Fruit fly (Drosophila melanogaster) whole organism, embryonic: ENCODE results near the gene CG34301.

Experiments used
- B-H2 ChIP-seq: fragments of 200-800 bp; sonication (Bioruptor generic); optimal IDR thresholded peaks from 2 replicates; lab custom pipeline; 2018; ENCODE audit warnings: missing biosample characterization, mild to moderate bottlenecking, missing genetic modification characterization
- CG10321 ChIP-seq: fragments of 200-800 bp; sonication (Bioruptor generic); IDR thresholded peaks from 2 replicates; pipeline ENCODE4 v1.3.6; 2022; ENCODE audit warnings: missing biosample characterization, missing genetic modification characterization
- CG10979 ChIP-seq: fragments of 200-800 bp; sonication (Bioruptor generic); optimal IDR thresholded peaks from 2 replicates; lab custom pipeline; 2018; ENCODE audit warnings: missing biosample characterization, mild to moderate bottlenecking, missing genetic modification characterization, moderate library complexity
- CG12391 ChIP-seq: fragments of 200-800 bp; sonication (Bioruptor generic); optimal IDR thresholded peaks from 3 replicates; lab custom pipeline; 2018; ENCODE audit warnings: missing biosample characterization, mild to moderate bottlenecking, missing genetic modification characterization, moderate library complexity
- CG14050 ChIP-seq: fragments of 200-800 bp; sonication (Bioruptor generic); IDR thresholded peaks from 3 replicates; pipeline ENCODE4 v1.3.6; 2022; ENCODE audit warnings: missing biosample characterization, missing genetic modification characterization
- CG14860 ChIP-seq: fragments of 200-800 bp; sonication (Bioruptor generic); IDR thresholded peaks from 3 replicates; pipeline ENCODE4 v1.3.6; 2022; ENCODE audit warnings: missing biosample characterization, missing genetic modification characterization; ENCODE audit not compliant: partially characterized antibody
- CG14965 ChIP-seq: fragments of 200-800 bp; sonication (Bioruptor generic); optimal IDR thresholded peaks from 2 replicates; lab custom pipeline; 2016; ENCODE audit warnings: missing biosample characterization, missing genetic modification characterization, borderline replicate concordance
- CG15011 ChIP-seq: fragments of 200-800 bp; sonication (Bioruptor generic); optimal IDR thresholded peaks from 3 replicates; lab custom pipeline; 2018; ENCODE audit warnings: missing biosample characterization, mild to moderate bottlenecking, missing genetic modification characterization
- CG16813 ChIP-seq: fragments of 200-800 bp; sonication (Bioruptor generic); IDR thresholded peaks from 3 replicates; pipeline ENCODE4 v1.3.6; 2022; ENCODE audit warnings: missing biosample characterization, missing genetic modification characterization; ENCODE audit not compliant: partially characterized antibody
- CG18599 ChIP-seq: fragments of 200-800 bp; sonication (Bioruptor generic); optimal IDR thresholded peaks from 3 replicates; lab custom pipeline; 2017; ENCODE audit warnings: missing biosample characterization, missing genetic modification characterization, mild to moderate bottlenecking, moderate library complexity, missing genetic modification reagents
- CG2889 ChIP-seq: fragments of 200-800 bp; sonication (Bioruptor generic); IDR thresholded peaks from 3 replicates; pipeline ENCODE4 v1.3.6; 2022; ENCODE audit warnings: missing biosample characterization, missing genetic modification characterization
- CG31224 ChIP-seq: fragments of 200-800 bp; sonication (Bioruptor generic); IDR thresholded peaks from 2 replicates; pipeline ENCODE4 v1.3.6; 2022; ENCODE audit warnings: missing biosample characterization, missing genetic modification characterization
- CG5953 ChIP-seq: fragments of 200-800 bp; sonication (Bioruptor generic); IDR thresholded peaks from 2 replicates; pipeline ENCODE4 v1.3.6; 2022; ENCODE audit warnings: missing biosample characterization, missing genetic modification characterization
- CG6689 ChIP-seq: fragments of 200-800 bp; sonication (Bioruptor generic); IDR thresholded peaks from 2 replicates; pipeline ENCODE4 v1.3.6; 2022; ENCODE audit warnings: missing biosample characterization, missing genetic modification characterization
- CG7357 ChIP-seq: fragments of 200-800 bp; sonication (Bioruptor generic); IDR thresholded peaks from 3 replicates; pipeline ENCODE4 v1.3.6; 2022; ENCODE audit warnings: missing biosample characterization, missing genetic modification characterization
- CG8388 ChIP-seq: fragments of 200-800 bp; sonication (Bioruptor generic); optimal IDR thresholded peaks from 2 replicates; lab custom pipeline; 2019; ENCODE audit warnings: missing biosample characterization, mild to moderate bottlenecking, missing genetic modification characterization, moderate library complexity
- CG9609 ChIP-seq: fragments of 200-800 bp; sonication (Bioruptor generic); optimal IDR thresholded peaks from 3 replicates; lab custom pipeline; 2016; ENCODE audit warnings: missing biosample characterization, missing genetic modification characterization
- CG9797 ChIP-seq: fragments of 200-800 bp; sonication (Bioruptor generic); optimal IDR thresholded peaks from 3 replicates; lab custom pipeline; 2018; ENCODE audit warnings: missing biosample characterization, mild to moderate bottlenecking, missing genetic modification characterization
- CG9876 ChIP-seq: fragments of 200-800 bp; sonication (Bioruptor generic); optimal IDR thresholded peaks from 2 replicates; lab custom pipeline; 2016; ENCODE audit warnings: missing biosample characterization, missing genetic modification characterization
- CHES-1-like ChIP-seq: fragments of 200-800 bp; sonication (Bioruptor generic); optimal IDR thresholded peaks from 2 replicates; lab custom pipeline; 2016; ENCODE audit warnings: missing biosample characterization, missing genetic modification characterization
- CkIIα-i1 ChIP-seq: fragments of 200-800 bp; sonication (Bioruptor generic); IDR thresholded peaks from 2 replicates; pipeline ENCODE4 v1.3.6; 2022; ENCODE audit warnings: missing biosample characterization, missing genetic modification characterization
- Dip2 ChIP-seq: fragments of 200-800 bp; sonication (Bioruptor generic); IDR thresholded peaks from 2 replicates; pipeline ENCODE4 v1.3.6; 2022; ENCODE audit warnings: missing biosample characterization, missing genetic modification characterization
- Dll ChIP-seq: fragments of 200-800 bp; sonication (Bioruptor generic); IDR thresholded peaks from 4 replicates; pipeline ENCODE4 v1.3.6; 2022; ENCODE audit warnings: missing biosample characterization, missing genetic modification characterization; ENCODE audit not compliant: partially characterized antibody
- Dp ChIP-seq: fragments of 200-800 bp; sonication (Bioruptor generic); optimal IDR thresholded peaks from 2 replicates; lab custom pipeline; 2018; ENCODE audit warnings: missing biosample characterization, mild to moderate bottlenecking, missing genetic modification characterization, moderate library complexity
- Fer2 ChIP-seq: fragments of 200-800 bp; sonication (Bioruptor generic); optimal IDR thresholded peaks from 2 replicates; lab custom pipeline; 2018; ENCODE audit warnings: missing biosample characterization, mild to moderate bottlenecking, missing genetic modification characterization, moderate library complexity
- HLH3B ChIP-seq: fragments of 200-800 bp; sonication (Bioruptor generic); IDR thresholded peaks from 2 replicates; pipeline ENCODE4 v1.3.6; 2022; ENCODE audit warnings: missing biosample characterization, missing genetic modification characterization
- Myb ChIP-seq: fragments of 200-800 bp; sonication (Bioruptor generic); optimal IDR thresholded peaks from 2 replicates; lab custom pipeline; 2016; ENCODE audit warnings: missing biosample characterization, missing genetic modification characterization
- Oli ChIP-seq: fragments of 200-800 bp; sonication (Bioruptor generic); optimal IDR thresholded peaks from 2 replicates; lab custom pipeline; 2018; ENCODE audit warnings: missing biosample characterization, mild to moderate bottlenecking, missing genetic modification characterization, moderate library complexity
- Opbp ChIP-seq: fragments of 200-800 bp; sonication (Bioruptor generic); IDR thresholded peaks from 3 replicates; pipeline ENCODE4 v1.3.6; 2022; ENCODE audit warnings: missing biosample characterization, missing genetic modification characterization; ENCODE audit not compliant: partially characterized antibody
- Poxn ChIP-seq: fragments of 200-800 bp; sonication (Bioruptor generic); IDR thresholded peaks from 2 replicates; pipeline ENCODE4 v1.3.6; 2022; ENCODE audit warnings: missing biosample characterization, missing genetic modification characterization
- Ravus ChIP-seq: fragments of 200-800 bp; sonication (Bioruptor generic); IDR thresholded peaks from 2 replicates; pipeline ENCODE4 v1.3.6; 2022; ENCODE audit warnings: missing biosample characterization, missing genetic modification characterization
- Side ChIP-seq: fragments of 200-800 bp; sonication (Bioruptor generic); optimal IDR thresholded peaks from 2 replicates; lab custom pipeline; 2016; ENCODE audit warnings: missing biosample characterization, missing genetic modification characterization
- Tbp ChIP-seq: fragments of >200 bp; optimal IDR thresholded peaks from 2 replicates; lab custom pipeline; 2018; ENCODE audit warnings: missing biosample characterization, missing genetic modification characterization
- Xrp1 ChIP-seq: fragments of 200-800 bp; sonication (Bioruptor generic); IDR thresholded peaks from 2 replicates; pipeline ENCODE4 v1.3.6; 2022; ENCODE audit warnings: missing biosample characterization, missing genetic modification characterization
- crc ChIP-seq: fragments of 200-800 bp; sonication (Bioruptor generic); optimal IDR thresholded peaks from 2 replicates; lab custom pipeline; 2016; ENCODE audit warnings: missing biosample characterization, missing genetic modification characterization
- esg ChIP-seq: fragments of 200-800 bp; sonication (Bioruptor generic); conservative IDR thresholded peaks from 2 replicates; pipeline ENCODE4 v1.3.6; 2022; ENCODE audit warnings: missing biosample characterization, missing genetic modification characterization
- fu2 ChIP-seq: fragments of 200-800 bp; sonication (Bioruptor generic); optimal IDR thresholded peaks from 2 replicates; lab custom pipeline; 2016; ENCODE audit warnings: missing biosample characterization, missing genetic modification characterization
- gem ChIP-seq: fragments of 200-800 bp; sonication (Bioruptor generic); optimal IDR thresholded peaks from 2 replicates; lab custom pipeline; 2019; ENCODE audit warnings: missing biosample characterization, mild to moderate bottlenecking, missing genetic modification characterization, moderate library complexity
- her ChIP-seq: fragments of 200-800 bp; sonication (Bioruptor generic); optimal IDR thresholded peaks from 2 replicates; lab custom pipeline; 2016; ENCODE audit warnings: missing biosample characterization, missing genetic modification characterization
- org-1 ChIP-seq: fragments of 200-800 bp; sonication (Bioruptor generic); optimal IDR thresholded peaks from 2 replicates; lab custom pipeline; 2017; ENCODE audit warnings: missing biosample characterization, missing genetic modification characterization
- otp ChIP-seq: fragments of 200-800 bp; sonication (Bioruptor generic); IDR thresholded peaks from 3 replicates; pipeline ENCODE4, ENCODE4 v1.3.6; 2022; ENCODE audit warnings: missing biosample characterization, missing genetic modification characterization
- peb ChIP-seq: fragments of 200-800 bp; sonication (Bioruptor generic); IDR thresholded peaks from 2 replicates; pipeline ENCODE4 v1.3.6; 2022; ENCODE audit warnings: missing biosample characterization, missing genetic modification characterization
- pros ChIP-seq: fragments of 200-800 bp; sonication (Bioruptor generic); optimal IDR thresholded peaks from 3 replicates; lab custom pipeline; 2019; ENCODE audit warnings: missing biosample characterization, mild to moderate bottlenecking, missing genetic modification characterization, moderate library complexity
- pzg ChIP-seq: fragments of 200-800 bp; sonication (Bioruptor generic); optimal IDR thresholded peaks from 3 replicates; lab custom pipeline; 2018; ENCODE audit warnings: missing biosample characterization, mild to moderate bottlenecking, missing genetic modification characterization, moderate library complexity
- sob ChIP-seq: fragments of 200-800 bp; sonication (Bioruptor generic); IDR thresholded peaks from 2 replicates; pipeline ENCODE4 v1.3.6; 2022; ENCODE audit warnings: missing biosample characterization, missing genetic modification characterization
- sr ChIP-seq: fragments of 200-800 bp; sonication (Bioruptor generic); IDR thresholded peaks from 3 replicates; pipeline ENCODE4 v1.3.6; 2022; ENCODE audit warnings: missing biosample characterization, missing genetic modification characterization
- twi ChIP-seq: fragments of 200-800 bp; optimal IDR thresholded peaks from 2 replicates; lab custom pipeline; 2019; ENCODE audit warnings: missing biosample characterization, mild to moderate bottlenecking, missing genetic modification characterization, moderate library complexity
- zen2 ChIP-seq: fragments of 200-800 bp; sonication (Bioruptor generic); IDR thresholded peaks from 3 replicates; pipeline ENCODE4 v1.3.6; 2022; ENCODE audit warnings: missing biosample characterization, missing genetic modification characterization; ENCODE audit not compliant: partially characterized antibody
- zfh2 ChIP-seq: fragments of 200-800 bp; sonication (Bioruptor generic); optimal IDR thresholded peaks from 2 replicates; lab custom pipeline; 2016; ENCODE audit warnings: missing biosample characterization, missing genetic modification characterization

Gene CG34301

DNA sequence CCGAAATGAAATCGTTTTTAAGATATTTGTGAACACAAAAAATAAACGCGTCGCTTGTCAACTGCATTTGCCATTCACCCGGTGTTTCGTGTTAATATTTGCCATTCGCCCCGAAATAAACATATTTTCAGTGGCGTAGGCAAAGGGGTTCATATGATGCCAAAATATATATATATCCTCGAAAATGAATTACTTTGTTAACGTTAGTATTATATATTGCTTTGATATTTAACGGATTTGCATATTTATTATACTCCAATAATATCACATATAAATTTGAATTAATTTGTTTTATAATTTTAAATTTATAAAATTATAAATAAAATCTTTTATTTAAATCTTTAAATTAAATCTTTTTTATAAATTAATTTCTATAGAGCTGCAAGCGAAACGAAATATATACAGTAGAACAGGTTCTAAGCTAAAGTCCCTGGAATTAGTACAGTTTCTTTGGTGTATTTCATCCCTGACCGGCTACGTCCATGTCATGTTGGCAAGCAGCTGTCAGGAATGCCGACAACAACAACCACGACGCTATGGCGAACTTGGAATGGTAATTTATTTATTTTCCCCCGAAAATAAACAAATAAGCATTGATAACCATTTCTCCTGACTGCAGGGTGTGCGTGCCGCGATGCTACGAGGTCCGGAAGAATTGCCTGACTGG lies 41.5 kb upstream of the CG34301 start, which contains the start of the genes M1BP and CG8202 (continued):
- TF ChIP-seq HLH3B (GFP tag; lab: Robert Waterston, UW), result peak; percentile 58
- TF ChIP-seq Dll (GFP tag; lab: Robert Waterston, UW), result no peak
- TF ChIP-seq CG6689 (GFP tag; lab: Robert Waterston, UW), result peak; percentile 84
- no peak for TF ChIP-seq CG15011 (GFP tag; lab: Kevin White, UChicago)
- TF ChIP-seq CHES-1-like, result peak; percentile 27
- TF ChIP-seq CkIIα-i1 (GFP tag; lab: Robert Waterston, UW), result 0 out of 2 replicates have a peak, but pooled peaks have one; percentile 7
- peak; percentile 44 for TF ChIP-seq CG9876
- TF ChIP-seq Xrp1 (GFP tag; lab: Robert Waterston, UW), result peak; percentile 84
- TF ChIP-seq gem, result peak; percentile 96
- TF ChIP-seq CG9609, result peak; percentile 38
- TF ChIP-seq CG16813 (GFP tag; lab: Robert Waterston, UW), result no peak
- peak; percentile 93 for TF ChIP-seq B-H2 (GFP tag; lab: Kevin White, UChicago)
- peak; percentile 53 for TF ChIP-seq zfh2 (GFP tag; lab: Kevin White, UChicago)
- peak; percentile 95 for TF ChIP-seq CG12391 (tag; lab: Kevin White, UChicago)
- no peak for TF ChIP-seq CG14860 (GFP tag; lab: Robert Waterston, UW)
- TF ChIP-seq CG9797 (GFP tag; lab: Kevin White, UChicago), result peak; percentile 54
- no peak for TF ChIP-seq Opbp (GFP tag; lab: Robert Waterston, UW)
- peak; percentile 45 for TF ChIP-seq fu2 (GFP tag; lab: Kevin White, UChicago)
- TF ChIP-seq pzg, result peak; percentile 26
- TF ChIP-seq CG14965, result no peak
- TF ChIP-seq otp (GFP tag; lab: Robert Waterston, UW), result no peak
- peak; percentile 65; the same call in 2 of the 3 replicates for TF ChIP-seq CG7357 (GFP tag; lab: Robert Waterston, UW)
- peak; percentile 91 for TF ChIP-seq CG18599 (GFP tag; lab: Kevin White, UChicago)
- TF ChIP-seq her, result no peak
- peak; percentile 32 for TF ChIP-seq Side (GFP tag; lab: Kevin White, UChicago)
- TF ChIP-seq zen2 (GFP tag; lab: Robert Waterston, UW), result no peak
- TF ChIP-seq CG10979 (tag; lab: Kevin White, UChicago), result peak; percentile 93
- peak; percentile 52 for TF ChIP-seq CG31224
- TF ChIP-seq Fer2 (tag; lab: Kevin White, UChicago), result peak; percentile 85
- 0 out of 3 replicates have a peak, but pooled peaks have one; percentile 50 for TF ChIP-seq CG14050 (GFP tag; lab: Robert Waterston, UW)
- peak; percentile 28; the same call in 1 of the 2 replicates for TF ChIP-seq CG10321 (GFP tag; lab: Robert Waterston, UW)
- peak; percentile 67; the same call in 1 of the 2 replicates for TF ChIP-seq esg (GFP tag; lab: Robert Waterston, UW)
- TF ChIP-seq Poxn (GFP tag; lab: Robert Waterston, UW), result no peak
- peak; percentile 38 for TF ChIP-seq pros (GFP tag; lab: Kevin White, UChicago)
- TF ChIP-seq Ravus (GFP tag; lab: Robert Waterston, UW), result no peak; the same call in 1 of the 2 replicates
- TF ChIP-seq org-1 (GFP tag; lab: Kevin White, UChicago), result peak; percentile 71
- TF ChIP-seq Tbp, result no peak
- peak; percentile 91 for TF ChIP-seq CG8388 (GFP tag; lab: Kevin White, UChicago)
- TF ChIP-seq Myb, result peak; percentile 41
- TF ChIP-seq peb (GFP tag; lab: Robert Waterston, UW), result no peak
- TF ChIP-seq crc (GFP tag; lab: Kevin White, UChicago), result no peak
- TF ChIP-seq sob, result peak; percentile 57; the same call in 1 of the 2 replicates
- no peak for TF ChIP-seq sr (GFP tag; lab: Robert Waterston, UW)
- peak; percentile 92 for TF ChIP-seq Oli (tag; lab: Kevin White, UChicago)
- TF ChIP-seq Dip2 (GFP tag; lab: Robert Waterston, UW), result no peak
- TF ChIP-seq twi (tag; lab: Kevin White, UChicago), result peak; percentile 89
- TF ChIP-seq CG5953 (GFP tag; lab: Robert Waterston, UW), result no peak
- peak; percentile 2 for TF ChIP-seq Dp (GFP tag; lab: Kevin White, UChicago)
- TF ChIP-seq CG2889 (GFP tag; lab: Robert Waterston, UW), result peak; percentile 55; the same call in 1 of the 3 replicates
